Worm (Caenorhabditis elegans): ENCODE results near the gene F29B9.11.

F29B9.11 gene

ce11 chrIV:4650624-4651094, 9.3 kb downstream of the F29B9.11 start, which contains the start of gene ubc-9 (continued):
- TF ChIP-seq lin-40 (tag; optimal IDR thresholded peaks at IDR 0.05) (peak; percentile 57), D2030.7 (GFP tag; IDR thresholded peaks at IDR 0.05) (peak; percentile 81), ztf-6 (GFP tag; IDR thresholded peaks at IDR 0.05) (no peak), nfya-1 (tag; optimal IDR thresholded peaks at IDR 0.05; ENCODE audit: borderline replicate concordance, insufficient read depth) (no peak), unc-130 (GFP tag; optimal IDR thresholded peaks at IDR 0.05) (peak; percentile 58), nhr-90 (tag; optimal IDR thresholded peaks at IDR 0.05) (peak; percentile 6), B0019.2 (GFP tag; conservative IDR thresholded peaks at IDR 0.05) (0 out of 2 replicates have a peak, but pooled peaks have one; percentile 24), zim-3 (tag; optimal IDR thresholded peaks at IDR 0.05) (no peak), sptf-2 (GFP tag; optimal IDR thresholded peaks at IDR 0.05) (no peak), ceh-79 (tag; optimal IDR thresholded peaks at IDR 0.05) (no peak), madf-6 (GFP tag; IDR thresholded peaks at IDR 0.05) (peak; percentile 97), tlf-1 (GFP tag; optimal IDR thresholded peaks at IDR 0.05) (peak; percentile 93), dpff-1 (tag; optimal IDR thresholded peaks at IDR 0.05) (no peak), K11D2.4 (GFP tag; IDR thresholded peaks at IDR 0.05) (no peak), madf-8 (GFP tag; conservative IDR thresholded peaks at IDR 0.05) (peak; percentile 90), snpc-4 (GFP tag; optimal IDR thresholded peaks at IDR 0.05) (peak; percentile 25), snpc-4 (tag; optimal IDR thresholded peaks at IDR 0.05) (peak; percentile 49 to 78 (median 67)), hsf-1 (GFP tag; IDR thresholded peaks at IDR 0.05) (peak; percentile 95), ZK185.1 (tag; optimal IDR thresholded peaks at IDR 0.05; ENCODE audit: poor library complexity, severe bottlenecking) (peak; percentile 57), dox-1 (GFP tag; IDR thresholded peaks at IDR 0.05) (peak; percentile 92), ceh-100 (GFP tag; IDR thresholded peaks at IDR 0.05) (peak; percentile 85), ztf-18 (tag; optimal IDR thresholded peaks at IDR 0.05) (peak; percentile 67), egl-18 (GFP tag; IDR thresholded peaks at IDR 0.05) (no peak), ceh-40 (GFP tag; IDR thresholded peaks at IDR 0.05) (no peak), mxl-1 (tag; optimal IDR thresholded peaks at IDR 0.05) (no peak), mel-28 (tag; optimal IDR thresholded peaks at IDR 0.05; ENCODE audit: borderline replicate concordance) (no peak), lin-35 (GFP tag; optimal IDR thresholded peaks at IDR 0.05) (peak; percentile 10 to 56 (median 54)), C17E4.6 (GFP tag; IDR thresholded peaks at IDR 0.05) (peak; percentile 83; the same call in 1 of the 2 replicates), hlh-26 (GFP tag; conservative IDR thresholded peaks at IDR 0.05) (no peak), lir-1 (GFP tag; conservative IDR thresholded peaks at IDR 0.05) (peak; percentile 59; the same call in 1 of the 2 replicates), F33H1.4 (GFP tag; IDR thresholded peaks at IDR 0.05) (peak; percentile 81), xnd-1 (tag; optimal IDR thresholded peaks at IDR 0.05) (peak; percentile 90), lsy-27 (tag; optimal IDR thresholded peaks at IDR 0.05; ENCODE audit: borderline replicate concordance, insufficient read depth) (peak; percentile 75), snpc-1.3 (tag; optimal IDR thresholded peaks at IDR 0.05; ENCODE audit: insufficient read depth) (peak; percentile 58), attf-6 (GFP tag; IDR thresholded peaks at IDR 0.05) (peak; percentile 53; the same call in 1 of the 2 replicates), die-1 (tag; optimal IDR thresholded peaks at IDR 0.05) (peak; percentile 1), egrh-3 (GFP tag; IDR thresholded peaks at IDR 0.05) (peak; percentile 65; the same call in 1 of the 2 replicates), nhr-27 (tag; optimal IDR thresholded peaks at IDR 0.05) (no peak)

- TF ChIP-seq die-1 (tag; optimal IDR thresholded peaks at IDR 0.05): no peak
- TF ChIP-seq ZK185.1 (tag; optimal IDR thresholded peaks at IDR 0.05; ENCODE audit: poor library complexity, severe bottlenecking): no peak
- TF ChIP-seq chd-7 (tag; optimal IDR thresholded peaks at IDR 0.05): no peak
- TF ChIP-seq zfh-2 (GFP tag; conservative IDR thresholded peaks at IDR 0.05): no peak
- TF ChIP-seq rec-8 (tag; optimal IDR thresholded peaks at IDR 0.05): no peak
- TF ChIP-seq F57A8.1 (GFP tag; optimal IDR thresholded peaks at IDR 0.05): no peak
These were observed 10.5 kb downstream of the F29B9.11 start, which contains the start of gene F29B9.7 for ce11 chrIV:4649460-4649859. Gene F29B9.7 (plus strand): TSS chrIV:4649760.

All from whole organism, young adult.